Worm (Caenorhabditis elegans) whole organism, midembryonic: Measurements from ENCODE around the gene F41B4.2.

Experiments used
- cog-1 ChIP-seq: sonication (generic microtip); optimal IDR thresholded peaks from 2 replicates; lab custom pipeline; 2016; ENCODE audit warnings: missing genetic modification characterization, missing compliant biosample characterization
- flt-1 ChIP-seq: fragments of 200-800 bp; sonication (Bioruptor generic); IDR thresholded peaks from 2 replicates; pipeline ENCODE4 v1.3.6; 2022; ENCODE audit warnings: missing genetic modification characterization, missing compliant biosample characterization
- med-1 ChIP-seq: sonication (generic microtip); optimal IDR thresholded peaks from 2 replicates; lab custom pipeline; 2017; ENCODE audit warnings: missing genetic modification characterization, mild to moderate bottlenecking, missing compliant biosample characterization, antibody characterized with exemption, missing genetic modification reagents; ENCODE audit not compliant: insufficient read depth
- ztf-23 ChIP-seq: fragments of 200-800 bp; sonication (Bioruptor generic); IDR thresholded peaks from 2 replicates; pipeline ENCODE4 v1.3.6; 2022; ENCODE audit warnings: missing genetic modification reagents, missing genetic modification characterization, missing compliant biosample characterization

DNA sequence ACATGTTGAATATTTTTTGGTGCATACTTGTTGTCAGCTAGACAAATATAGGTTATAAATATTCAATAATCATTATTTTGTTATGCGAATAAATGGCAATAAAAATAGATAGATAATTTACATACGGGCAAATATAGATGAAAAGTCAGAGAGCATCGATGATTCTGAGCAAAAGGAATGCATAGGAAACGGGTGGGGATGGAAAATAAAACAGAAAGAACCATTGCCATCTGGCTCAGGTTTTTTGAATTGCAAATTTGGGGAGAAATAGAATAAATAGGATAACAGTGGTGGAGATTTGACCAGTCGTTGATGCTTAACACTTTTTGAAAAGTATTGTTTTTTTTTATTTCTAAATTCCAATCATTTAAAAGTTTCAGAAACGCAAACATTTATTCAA is 52.2 kb downstream of the F41B4.2 start, which contains the start of gene idpp-6:
- TF ChIP-seq ztf-23 (GFP tag; lab: Robert Waterston, UW): no peak
- no peak for TF ChIP-seq flt-1 (GFP tag; lab: Robert Waterston, UW)
- TF ChIP-seq med-1: no peak
- TF ChIP-seq cog-1: no peak
